Worm (Caenorhabditis elegans): ENCODE data around the gene glt-6.

glt-6 gene

ce11 chrIV:7551254-7551653, 47.8 kb downstream of the glt-6 start:
- TF ChIP-seq B0310.2 (tag; optimal IDR thresholded peaks at IDR 0.05): no peak
- TF ChIP-seq ama-1 (optimal IDR thresholded peaks at IDR 0.05): no peak
- TF ChIP-seq flt-1 (GFP tag; IDR thresholded peaks at IDR 0.05): no peak
- no peak for TF ChIP-seq ets-7 (tag; optimal IDR thresholded peaks at IDR 0.05)
- no peak for TF ChIP-seq scrt-1 (GFP tag; IDR thresholded peaks at IDR 0.05)
- TF ChIP-seq sea-1 (GFP tag; conservative IDR thresholded peaks at IDR 0.05): no peak
- TF ChIP-seq pes-1 (GFP tag; IDR thresholded peaks at IDR 0.05): no peak
- no peak for TF ChIP-seq hmbx-1 (tag; optimal IDR thresholded peaks at IDR 0.05)
- no peak for TF ChIP-seq tra-4 (tag; optimal IDR thresholded peaks at IDR 0.05)
- TF ChIP-seq ceh-36 (tag; optimal IDR thresholded peaks at IDR 0.05): no peak
- no peak for TF ChIP-seq F13C5.2 (tag; optimal IDR thresholded peaks at IDR 0.05)

- no peak for TF ChIP-seq B0310.2 (tag; optimal IDR thresholded peaks at IDR 0.05)
- TF ChIP-seq ets-7 (tag; optimal IDR thresholded peaks at IDR 0.05): no peak
- TF ChIP-seq ceh-36 (tag; optimal IDR thresholded peaks at IDR 0.05): no peak
- no peak for TF ChIP-seq pes-1 (GFP tag; IDR thresholded peaks at IDR 0.05)
- TF ChIP-seq tra-4 (tag; optimal IDR thresholded peaks at IDR 0.05): no peak
- no peak for TF ChIP-seq ceh-13 (GFP tag; optimal IDR thresholded peaks at IDR 0.05)
- no peak for TF ChIP-seq hmg-4 (GFP tag; optimal IDR thresholded peaks at IDR 0.05)
- no peak for TF ChIP-seq scrt-1 (GFP tag; IDR thresholded peaks at IDR 0.05)
- no peak for TF ChIP-seq hnd-1 (tag; optimal IDR thresholded peaks at IDR 0.05)
- TF ChIP-seq flt-1 (GFP tag; IDR thresholded peaks at IDR 0.05): no peak
- TF ChIP-seq tbx-11 (GFP tag; IDR thresholded peaks at IDR 0.05): no peak
- TF ChIP-seq hmbx-1 (tag; optimal IDR thresholded peaks at IDR 0.05): no peak
- TF ChIP-seq F13C5.2 (tag; optimal IDR thresholded peaks at IDR 0.05): no peak
- no peak for TF ChIP-seq sea-1 (GFP tag; conservative IDR thresholded peaks at IDR 0.05)
- TF ChIP-seq aly-1 (tag; optimal IDR thresholded peaks at IDR 0.05): no peak
- no peak for TF ChIP-seq ama-1 (optimal IDR thresholded peaks at IDR 0.05)
- no peak for TF ChIP-seq tbx-37 (GFP tag; conservative IDR thresholded peaks at IDR 0.05)
These were observed 48.7 kb downstream of the glt-6 start for ce11 chrIV:7552100-7552499.

ce11 chrIV:7552958-7553553, 49.6 kb downstream of the glt-6 start, which contains the start of gene dif-1:
Gene dif-1 (minus strand): TSS chrIV:7553008.
- no peak for TF ChIP-seq sea-1 (GFP tag; conservative IDR thresholded peaks at IDR 0.05)

- TF ChIP-seq sea-1 (GFP tag; conservative IDR thresholded peaks at IDR 0.05) (no peak), F13C5.2 (tag; optimal IDR thresholded peaks at IDR 0.05) (no peak), scrt-1 (GFP tag; IDR thresholded peaks at IDR 0.05) (no peak), ama-1 (optimal IDR thresholded peaks at IDR 0.05) (no peak), flt-1 (GFP tag; IDR thresholded peaks at IDR 0.05) (no peak), hmbx-1 (tag; optimal IDR thresholded peaks at IDR 0.05) (no peak), hnd-1 (tag; optimal IDR thresholded peaks at IDR 0.05) (no peak), pes-1 (GFP tag; IDR thresholded peaks at IDR 0.05) (no peak), ceh-36 (tag; optimal IDR thresholded peaks at IDR 0.05) (no peak), tbx-37 (GFP tag; conservative IDR thresholded peaks at IDR 0.05) (no peak), B0310.2 (tag; optimal IDR thresholded peaks at IDR 0.05) (no peak), aly-1 (tag; optimal IDR thresholded peaks at IDR 0.05) (no peak), ets-7 (tag; optimal IDR thresholded peaks at IDR 0.05) (no peak)
These were observed 50.9 kb downstream of the glt-6 start, which contains the start of gene F49E8.6 for ce11 chrIV:7554351-7554750. Gene F49E8.6 (minus strand): TSS chrIV:7554667.

Data from whole organism, early embryonic.